Fruit fly (Drosophila melanogaster) whole organism: ENCODE data around the gene REPTOR.

Source experiments
- pan ChIP-seq: fragments of >200 bp; optimal IDR thresholded peaks from 2 replicates; lab custom pipeline; 2017
- usp ChIP-seq: fragments of >200 bp; optimal IDR thresholded peaks from 2 replicates; lab custom pipeline; 2017; ENCODE audit warnings: missing biosample characterization, missing genetic modification characterization, mixed read lengths

dm6 chr3R:24593733-24594132 is 11.1 kb upstream of the REPTOR start:
- no peak for TF ChIP-seq pan (lab: Kevin White, UChicago)
- no peak for TF ChIP-seq usp (GFP tag; lab: Kevin White, UChicago)
